Worm (Caenorhabditis elegans): Measurements from ENCODE around the gene skr-13.
"Not testable (repeated sequence)": the region's sequence is repeated elsewhere in the genome, so short reads cannot be mapped to it uniquely, and the experiment has no call there.

skr-13 gene

ce11 chrIV:17176177-17176576 lies 13.8 kb upstream of the skr-13 start, which contains the start of gene C52D10.3:
TSS of gene C52D10.3 (plus strand) at chrIV:17176477.
- TF ChIP-seq drap-1 (GFP tag; optimal IDR thresholded peaks at IDR 0.05): no peak
- no peak for TF ChIP-seq nhr-237 (tag; optimal IDR thresholded peaks at IDR 0.05)
- no peak for TF ChIP-seq zip-8 (tag; optimal IDR thresholded peaks at IDR 0.05)
- TF ChIP-seq lin-13 (tag; optimal IDR thresholded peaks at IDR 0.05): no peak
- TF ChIP-seq mep-1 (tag; optimal IDR thresholded peaks at IDR 0.05): no peak
- TF ChIP-seq elt-3 (tag; optimal IDR thresholded peaks at IDR 0.05): no peak
- no peak for TF ChIP-seq unc-62 (GFP tag; optimal IDR thresholded peaks at IDR 0.05)
- TF ChIP-seq sptf-1 (tag; optimal IDR thresholded peaks at IDR 0.05): no peak
- TF ChIP-seq tbx-8 (GFP tag; optimal IDR thresholded peaks at IDR 0.05): no peak
- no peak for TF ChIP-seq nhr-2 (tag; optimal IDR thresholded peaks at IDR 0.05)
- TF ChIP-seq mab-5 (tag; optimal IDR thresholded peaks at IDR 0.05): no peak
- no peak for TF ChIP-seq ceh-43 (GFP tag; optimal IDR thresholded peaks at IDR 0.05)
- TF ChIP-seq cnd-1 (tag; optimal IDR thresholded peaks at IDR 0.05): no peak
- TF ChIP-seq mls-2 (tag; optimal IDR thresholded peaks at IDR 0.05): no peak
- no peak for TF ChIP-seq lin-32 (GFP tag; optimal IDR thresholded peaks at IDR 0.05)

DNA sequence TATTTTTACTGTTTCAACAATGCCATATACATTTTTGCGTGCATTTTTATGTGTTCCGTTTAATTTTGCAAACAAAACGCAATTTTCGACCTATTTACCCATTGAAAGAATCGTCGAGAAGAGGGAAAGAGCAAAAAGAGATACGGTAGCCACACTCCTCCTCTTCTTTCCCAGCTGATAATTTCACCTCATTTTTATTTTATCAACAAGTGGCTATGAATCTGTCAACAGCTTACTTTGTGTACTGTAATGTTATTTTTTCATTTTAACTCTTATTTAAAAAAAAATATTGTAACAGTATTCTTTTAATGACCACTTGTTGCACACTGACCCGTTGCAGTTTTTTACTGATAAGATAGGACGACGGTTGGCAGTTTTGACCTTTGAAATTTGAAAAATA lies 12.6 kb upstream of the skr-13 start:
- TF ChIP-seq unc-120 (tag; optimal IDR thresholded peaks at IDR 0.05; ENCODE audit: poor library complexity, severe bottlenecking) (no peak), lsy-2 (tag; optimal IDR thresholded peaks at IDR 0.05) (no peak), zip-8 (tag; optimal IDR thresholded peaks at IDR 0.05) (no peak), tbx-8 (GFP tag; optimal IDR thresholded peaks at IDR 0.05) (no peak)

- TF ChIP-seq ceh-39 (tag; optimal IDR thresholded peaks at IDR 0.05) (no peak), nhr-12 (tag; optimal IDR thresholded peaks at IDR 0.05) (no peak), unc-39 (tag; optimal IDR thresholded peaks at IDR 0.05) (no peak)
Observed at ce11 chrIV:17174087-17174486, 11.7 kb upstream of the skr-13 start.

- TF ChIP-seq nhr-2 (tag; optimal IDR thresholded peaks at IDR 0.05): no peak
- TF ChIP-seq elt-3 (tag; optimal IDR thresholded peaks at IDR 0.05): no peak
- no peak for TF ChIP-seq flh-1 (GFP tag; optimal IDR thresholded peaks at IDR 0.05)
- no peak for TF ChIP-seq unc-39 (tag; optimal IDR thresholded peaks at IDR 0.05)
- no peak for TF ChIP-seq pha-4 (tag; optimal IDR thresholded peaks at IDR 0.05)
- no peak for TF ChIP-seq hlh-1 (tag; optimal IDR thresholded peaks at IDR 0.05)
- no peak for TF ChIP-seq nhr-237 (tag; optimal IDR thresholded peaks at IDR 0.05)
- no peak for TF ChIP-seq ztf-11 (tag; optimal IDR thresholded peaks at IDR 0.05)
- no peak for TF ChIP-seq lsy-2 (tag; optimal IDR thresholded peaks at IDR 0.05)
- no peak for TF ChIP-seq nhr-28 (tag; optimal IDR thresholded peaks at IDR 0.05)
- no peak for TF ChIP-seq zip-8 (tag; optimal IDR thresholded peaks at IDR 0.05)
- no peak for TF ChIP-seq sem-2 (GFP tag; optimal IDR thresholded peaks at IDR 0.05)
- TF ChIP-seq ham-2 (GFP tag; optimal IDR thresholded peaks at IDR 0.05): no peak
Observed at ce11 chrIV:17171732-17172131, 9.3 kb upstream of the skr-13 start.

ce11 chrIV:17166974-17167373 lies 4.6 kb upstream of the skr-13 start, which contains the start of gene skr-12:
TSS of gene skr-12 (plus strand) at chrIV:17167274.
- TF ChIP-seq snpc-4 (tag; optimal IDR thresholded peaks at IDR 0.05) (no peak), nhr-2 (tag; optimal IDR thresholded peaks at IDR 0.05) (no peak), lin-32 (GFP tag; optimal IDR thresholded peaks at IDR 0.05) (no peak)

DNA sequence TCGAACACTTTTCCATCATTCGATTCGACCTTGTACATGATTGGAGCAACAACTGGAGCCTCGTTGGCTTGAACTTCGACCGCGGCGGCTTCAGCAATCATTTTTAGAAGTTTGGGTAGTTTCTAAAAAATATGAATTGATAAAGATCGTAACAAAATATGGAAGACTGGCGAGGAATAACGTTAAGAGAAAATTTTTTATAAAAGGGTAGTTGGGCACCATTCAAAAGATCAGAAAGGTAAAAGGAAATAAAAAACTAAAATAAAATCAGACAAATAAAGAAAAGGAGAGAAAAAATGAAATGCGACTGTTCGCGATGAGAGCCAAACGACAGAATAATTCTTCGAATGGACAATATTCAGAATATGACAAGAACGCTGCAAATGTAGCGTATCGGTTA lies 3.3 kb upstream of the skr-13 start, which contains the start of gene skr-8:
skr-8 (minus strand) TSS at position 101 of the 400 bp plus-strand sequence.
- not testable (repeated sequence) for TF ChIP-seq sptf-1 (tag; optimal IDR thresholded peaks at IDR 0.05); nhr-2 (tag; optimal IDR thresholded peaks at IDR 0.05); unc-62 (GFP tag; optimal IDR thresholded peaks at IDR 0.05)

DNA sequence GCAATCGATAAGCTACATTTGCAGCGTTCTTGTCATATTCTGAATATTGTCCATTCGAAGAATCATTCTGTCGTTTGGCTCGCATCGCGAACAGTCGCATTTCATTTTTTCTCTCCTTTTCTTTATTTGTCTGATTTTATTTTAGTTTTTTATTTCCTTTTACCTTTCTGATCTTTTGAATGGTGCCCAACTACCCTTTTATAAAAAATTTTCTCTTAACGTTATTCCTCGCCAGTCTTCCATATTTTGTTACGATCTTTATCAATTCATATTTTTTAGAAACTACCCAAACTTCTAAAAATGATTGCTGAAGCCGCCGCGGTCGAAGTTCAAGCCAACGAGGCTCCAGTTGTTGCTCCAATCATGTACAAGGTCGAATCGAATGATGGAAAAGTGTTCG lies 858 bp upstream of the skr-13 start, which contains the start of gene skr-9:
skr-9 (plus strand) TSS at position 301 of the 400 bp plus-strand sequence.
- not testable (repeated sequence) for TF ChIP-seq flh-1 (GFP tag; optimal IDR thresholded peaks at IDR 0.05); tbx-8 (GFP tag; optimal IDR thresholded peaks at IDR 0.05); mab-5 (tag; optimal IDR thresholded peaks at IDR 0.05)

Data from whole organism, mixed stage, embryonic.